Fruit fly (Drosophila melanogaster): Measurements from ENCODE around the gene Peritrophin-15b.

The Peritrophin-15b gene

dm6 chr2L:8384108-8384601 is 10.6 kb downstream of the Peritrophin-15b start, which contains the start of the genes Dad1 and CG13384 (continued):
- TF ChIP-seq nom (GFP tag; optimal IDR thresholded peaks at IDR 0.05), result peak; percentile 84
- peak; percentile 91 for TF ChIP-seq Nf-YC (tag; optimal IDR thresholded peaks at IDR 0.05)
- peak; percentile 89 for TF ChIP-seq CG15514 (GFP tag; optimal IDR thresholded peaks at IDR 0.05)
- peak; percentile 94 for TF ChIP-seq CG9215 (GFP tag; IDR thresholded peaks at IDR 0.05)
- TF ChIP-seq CHES-1-like (GFP tag; optimal IDR thresholded peaks at IDR 0.05), result peak; percentile 54
- peak; percentile 34 for TF ChIP-seq pzg (GFP tag; optimal IDR thresholded peaks at IDR 0.05)
- TF ChIP-seq CG13296 (GFP tag; optimal IDR thresholded peaks at IDR 0.05), result peak; percentile 96
- peak; percentile 90 for TF ChIP-seq CG8388 (GFP tag; optimal IDR thresholded peaks at IDR 0.05)
- TF ChIP-seq CG13775 (GFP tag; optimal IDR thresholded peaks at IDR 0.05), result peak; percentile 93
- TF ChIP-seq C15 (GFP tag; IDR thresholded peaks at IDR 0.05), result peak; percentile 68; the same call in 1 of the 3 replicates
- TF ChIP-seq Dll (GFP tag; IDR thresholded peaks at IDR 0.05; ENCODE audit: partially characterized antibody), result peak; percentile 68; the same call in 3 of the 4 replicates
- peak; percentile 63 for TF ChIP-seq dan (GFP tag; IDR thresholded peaks at IDR 0.05)
- peak; percentile 89 for TF ChIP-seq stc (GFP tag; IDR thresholded peaks at IDR 0.05)
- TF ChIP-seq en (GFP tag; optimal IDR thresholded peaks at IDR 0.05), result no peak
- peak; percentile 96 for TF ChIP-seq CG13894 (tag; optimal IDR thresholded peaks at IDR 0.05)
- peak; percentile 72 for TF ChIP-seq schlank (tag; optimal IDR thresholded peaks at IDR 0.05)
- TF ChIP-seq wdn (GFP tag; IDR thresholded peaks at IDR 0.05), result peak; percentile 86
- peak; percentile 46 to 74 for TF ChIP-seq chif (GFP tag; optimal IDR thresholded peaks at IDR 0.05)

dm6 chr2L:8382646-8383045 is 12.1 kb downstream of the Peritrophin-15b start, which contains the start of the genes CG13392 and Rcd4:
TSS of gene CG13392 (minus strand) at chr2L:8382807.
TSS of gene Rcd4 (plus strand) at chr2L:8382861.
- no peak for TF ChIP-seq CG6854 (GFP tag; optimal IDR thresholded peaks at IDR 0.05)
- TF ChIP-seq CG14710 (tag; optimal IDR thresholded peaks at IDR 0.05), result peak; percentile 66
- TF ChIP-seq Scr (GFP tag; IDR thresholded peaks at IDR 0.05; ENCODE audit: partially characterized antibody), result peak; percentile 64
- no peak for TF ChIP-seq pita (GFP tag; optimal IDR thresholded peaks at IDR 0.05)
- TF ChIP-seq CG13775 (GFP tag; optimal IDR thresholded peaks at IDR 0.05), result peak; percentile 21
- TF ChIP-seq CG4404 (GFP tag; IDR thresholded peaks at IDR 0.05), result peak; percentile 48; the same call in 1 of the 2 replicates
- no peak for TF ChIP-seq jigr1 (GFP tag; IDR thresholded peaks at IDR 0.05)
- TF ChIP-seq Chrac-16 (GFP tag; optimal IDR thresholded peaks at IDR 0.05), result peak; percentile 61
- TF ChIP-seq Sry-δ (GFP tag; optimal IDR thresholded peaks at IDR 0.05), result peak; percentile 73
- TF ChIP-seq CTCF (GFP tag; optimal IDR thresholded peaks at IDR 0.05), result peak; percentile 11
- no peak for TF ChIP-seq CG14965 (GFP tag; optimal IDR thresholded peaks at IDR 0.05; ENCODE audit: borderline replicate concordance)
- TF ChIP-seq Bgb (GFP tag; IDR thresholded peaks at IDR 0.05; ENCODE audit: partially characterized antibody), result peak; percentile 72
- no peak for TF ChIP-seq CG8359 (GFP tag; optimal IDR thresholded peaks at IDR 0.05; ENCODE audit: borderline replicate concordance)
- TF ChIP-seq mirr (GFP tag; optimal IDR thresholded peaks at IDR 0.05), result peak; percentile 65
- peak; percentile 35 for TF ChIP-seq CG4328 (GFP tag; optimal IDR thresholded peaks at IDR 0.05)
- peak; percentile 53 for TF ChIP-seq az2 (GFP tag; optimal IDR thresholded peaks at IDR 0.05)
- peak; percentile 84 for TF ChIP-seq CG12659 (GFP tag; optimal IDR thresholded peaks at IDR 0.05)
- TF ChIP-seq Doc2 (GFP tag; IDR thresholded peaks at IDR 0.05), result no peak
- TF ChIP-seq knrl (GFP tag; IDR thresholded peaks at IDR 0.05; ENCODE audit: partially characterized antibody), result peak; percentile 51; the same call in 2 of the 3 replicates
- TF ChIP-seq al (GFP tag; IDR thresholded peaks at IDR 0.05), result peak; percentile 24; the same call in 1 of the 2 replicates
- peak; percentile 60 for TF ChIP-seq CG17186 (GFP tag; optimal IDR thresholded peaks at IDR 0.05)
- TF ChIP-seq kni (GFP tag; optimal IDR thresholded peaks at IDR 0.05), result peak; percentile 64
- TF ChIP-seq crp (GFP tag; optimal IDR thresholded peaks at IDR 0.05), result peak; percentile 60 to 91
- TF ChIP-seq sob (GFP tag; IDR thresholded peaks at IDR 0.05), result peak; percentile 91
- TF ChIP-seq Tbp (GFP tag; optimal IDR thresholded peaks at IDR 0.05), result no peak
- TF ChIP-seq stwl (tag; optimal IDR thresholded peaks at IDR 0.05), result peak; percentile 100
- TF ChIP-seq CG14860 (GFP tag; IDR thresholded peaks at IDR 0.05; ENCODE audit: partially characterized antibody), result peak; percentile 44; the same call in 2 of the 3 replicates
- TF ChIP-seq ab (GFP tag; optimal IDR thresholded peaks at IDR 0.05), result no peak
- peak; percentile 10 for TF ChIP-seq slou (GFP tag; optimal IDR thresholded peaks at IDR 0.05)
- TF ChIP-seq ewg (GFP tag; optimal IDR thresholded peaks at IDR 0.05), result peak; percentile 20
- peak; percentile 81 for TF ChIP-seq CG34224 (GFP tag; IDR thresholded peaks at IDR 0.05; ENCODE audit: partially characterized antibody)
- TF ChIP-seq Side (GFP tag; optimal IDR thresholded peaks at IDR 0.05), result peak; percentile 80
